Worm (Caenorhabditis elegans): ENCODE results near the gene K08F4.12.

ce11 chrIV:10143640-10144039 is 5.7 kb downstream of the K08F4.12 start, which contains the start of gene msp-38:
- TF ChIP-seq ets-4 (GFP tag; optimal IDR thresholded peaks at IDR 0.05) (no peak), unc-62 (GFP tag; optimal IDR thresholded peaks at IDR 0.05) (no peak), ztf-25 (GFP tag; IDR thresholded peaks at IDR 0.05) (no peak), tlf-1 (GFP tag; optimal IDR thresholded peaks at IDR 0.05) (no peak), snpc-1.1 (tag; optimal IDR thresholded peaks at IDR 0.05; ENCODE audit: insufficient read depth) (no peak), F52B5.7 (tag; optimal IDR thresholded peaks at IDR 0.05) (no peak), F57C9.4 (tag; optimal IDR thresholded peaks at IDR 0.05) (no peak), hlh-12 (tag; optimal IDR thresholded peaks at IDR 0.05) (no peak), B0035.1 (tag; optimal IDR thresholded peaks at IDR 0.05) (no peak), ceh-58 (GFP tag; IDR thresholded peaks at IDR 0.05) (no peak), F33H1.4 (GFP tag; IDR thresholded peaks at IDR 0.05) (no peak), pha-4 (tag; optimal IDR thresholded peaks at IDR 0.05) (no peak), snpc-4 (GFP tag; optimal IDR thresholded peaks at IDR 0.05) (no peak), snpc-4 (tag; optimal IDR thresholded peaks at IDR 0.05) (no peak), ztf-6 (GFP tag; IDR thresholded peaks at IDR 0.05) (no peak)
